Worm (Caenorhabditis elegans) whole organism, early embryonic: ENCODE results near the gene bath-7.

Experiments used
- B0310.2 ChIP-seq: sonication (generic microtip); optimal IDR thresholded peaks from 2 replicates; lab custom pipeline; 2016; ENCODE audit warnings: mild to moderate bottlenecking, missing genetic modification characterization, missing compliant biosample characterization
- F13C5.2 ChIP-seq: sonication (generic microtip); optimal IDR thresholded peaks from 2 replicates; lab custom pipeline; 2017; ENCODE audit warnings: mild to moderate bottlenecking, missing genetic modification characterization, inconsistent platforms, missing compliant biosample characterization
- aly-1 ChIP-seq: sonication (generic microtip); optimal IDR thresholded peaks from 2 replicates; lab custom pipeline; 2016; ENCODE audit warnings: missing genetic modification characterization, missing compliant biosample characterization
- ama-1 ChIP-seq: fragments of 150-350 bp; optimal IDR thresholded peaks from 2 replicates; lab custom pipeline; 2014
- ceh-13 ChIP-seq: fragments of 200-800 bp; sonication (Bioruptor generic); optimal IDR thresholded peaks from 2 replicates; lab custom pipeline; 2018; ENCODE audit warnings: mild to moderate bottlenecking, missing genetic modification characterization, missing compliant biosample characterization
- ceh-36 ChIP-seq: sonication (generic microtip); optimal IDR thresholded peaks from 2 replicates; lab custom pipeline; 2016; ENCODE audit warnings: missing genetic modification characterization, inconsistent platforms, missing compliant biosample characterization
- ets-7 ChIP-seq: sonication (generic microtip); optimal IDR thresholded peaks from 2 replicates; lab custom pipeline; 2016; ENCODE audit warnings: missing genotype, missing genetic modification characterization, missing compliant biosample characterization
- flt-1 ChIP-seq: fragments of 200-800 bp; sonication (Bioruptor generic); IDR thresholded peaks from 2 replicates; pipeline ENCODE4 v1.3.6; 2022; ENCODE audit warnings: missing genetic modification characterization, missing compliant biosample characterization
- hmbx-1 ChIP-seq: sonication (generic microtip); optimal IDR thresholded peaks from 2 replicates; lab custom pipeline; 2016; ENCODE audit warnings: mild to moderate bottlenecking, missing genetic modification characterization, missing compliant biosample characterization
- hmg-4 ChIP-seq: fragments of 200-800 bp; sonication (Bioruptor generic); optimal IDR thresholded peaks from 2 replicates; lab custom pipeline; 2018; ENCODE audit warnings: mild to moderate bottlenecking, missing genetic modification characterization, missing compliant biosample characterization
- hnd-1 ChIP-seq: sonication (generic microtip); optimal IDR thresholded peaks from 2 replicates; lab custom pipeline; 2016; ENCODE audit warnings: missing genetic modification characterization, missing compliant biosample characterization
- pes-1 ChIP-seq: fragments of 200-800 bp; sonication (Bioruptor generic); IDR thresholded peaks from 2 replicates; pipeline ENCODE4 v1.3.6; 2022; ENCODE audit warnings: missing genetic modification reagents, missing genetic modification characterization, missing compliant biosample characterization
- scrt-1 ChIP-seq: fragments of 200-800 bp; sonication (Bioruptor generic); IDR thresholded peaks from 2 replicates; pipeline ENCODE4 v1.3.6; 2022; ENCODE audit warnings: missing genetic modification characterization, missing compliant biosample characterization
- sea-1 ChIP-seq: fragments of 200-800 bp; sonication (Bioruptor generic); conservative IDR thresholded peaks from 2 replicates; pipeline ENCODE4 v1.3.6; 2022; ENCODE audit warnings: missing genetic modification characterization, missing compliant biosample characterization
- tbx-11 ChIP-seq: fragments of 200-800 bp; sonication (Bioruptor generic); IDR thresholded peaks from 2 replicates; pipeline ENCODE4 v1.3.6; 2022; ENCODE audit warnings: missing genetic modification characterization, missing compliant biosample characterization
- tbx-37 ChIP-seq: fragments of 200-800 bp; sonication (Bioruptor generic); conservative IDR thresholded peaks from 2 replicates; pipeline ENCODE4 v1.3.6; 2022; ENCODE audit warnings: missing genetic modification reagents, missing genetic modification characterization, missing compliant biosample characterization
- tra-4 ChIP-seq: sonication (generic microtip); optimal IDR thresholded peaks from 2 replicates; lab custom pipeline; 2017; ENCODE audit warnings: missing genetic modification characterization, missing compliant biosample characterization

bath-7 gene

DNA sequence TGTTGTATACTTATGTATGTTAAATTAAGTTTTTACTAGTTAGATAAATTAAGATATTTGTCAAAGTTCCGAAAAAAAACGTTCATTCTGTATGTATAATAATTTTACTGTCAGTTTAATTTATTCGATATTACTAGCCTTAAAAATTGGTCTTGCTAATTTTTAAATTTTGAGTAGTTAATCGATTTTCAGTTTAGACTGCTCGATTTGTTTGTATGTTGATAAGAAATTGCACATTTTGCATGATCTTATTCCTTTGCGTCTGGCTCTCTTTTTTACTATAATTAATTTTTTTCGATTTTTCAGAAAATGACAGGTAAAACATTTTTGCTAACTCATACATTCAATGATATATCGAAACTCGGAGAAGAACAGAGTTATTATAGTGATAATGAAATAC, 21.0 kb downstream of the bath-7 start, which contains the start of gene math-24:
TSS of gene math-24 (plus strand) at position 301 of the 400 bp plus-strand sequence.
- TF ChIP-seq hnd-1, result no peak
- TF ChIP-seq pes-1 (GFP tag; lab: Robert Waterston, UW), result no peak
- no peak for TF ChIP-seq flt-1 (GFP tag; lab: Robert Waterston, UW)
- TF ChIP-seq sea-1, result no peak
- TF ChIP-seq F13C5.2, result no peak
- TF ChIP-seq hmbx-1 (tag; lab: Kevin White, UChicago), result no peak
- TF ChIP-seq ceh-36, result no peak
- TF ChIP-seq ceh-13 (GFP tag; lab: Kevin White, UChicago), result no peak
- TF ChIP-seq tra-4 (tag; lab: Kevin White, UChicago), result no peak
- TF ChIP-seq ets-7 (tag; lab: Kevin White, UChicago), result no peak
- TF ChIP-seq aly-1 (tag; lab: Kevin White, UChicago), result no peak
- no peak for TF ChIP-seq B0310.2
- no peak for TF ChIP-seq tbx-11 (GFP tag; lab: Robert Waterston, UW)
- TF ChIP-seq tbx-37 (GFP tag; lab: Robert Waterston, UW), result no peak
- TF ChIP-seq hmg-4 (GFP tag; lab: Kevin White, UChicago), result no peak
- no peak for TF ChIP-seq scrt-1 (GFP tag; lab: Robert Waterston, UW)
- no peak for TF ChIP-seq ama-1 (lab: Kevin White, UChicago)

DNA sequence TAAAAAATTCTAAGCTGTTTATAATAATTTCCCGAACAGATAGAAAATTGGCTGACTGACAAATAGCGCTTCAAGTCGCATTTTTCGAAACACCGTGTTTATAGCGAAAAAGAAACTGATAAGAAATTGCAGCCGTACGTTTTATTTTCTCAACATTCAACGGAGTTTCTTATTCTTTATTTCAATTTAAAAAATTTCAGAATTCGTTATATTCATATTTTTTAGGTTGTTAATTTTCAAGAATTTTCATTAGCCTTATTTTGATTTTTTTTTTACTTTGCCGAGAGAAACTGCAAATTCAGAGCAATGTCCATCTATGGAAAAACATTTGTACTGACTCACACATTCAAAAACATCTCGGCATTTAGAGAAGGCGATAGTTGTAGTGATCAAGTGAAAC, 23.0 kb downstream of the bath-7 start, which contains the start of gene C46F9.6:
TSS of gene C46F9.6 (plus strand) at position 301 of the 400 bp plus-strand sequence.
- TF ChIP-seq ets-7 (tag; lab: Kevin White, UChicago) (no peak), hmbx-1 (tag; lab: Kevin White, UChicago) (no peak), F13C5.2 (no peak), scrt-1 (GFP tag; lab: Robert Waterston, UW) (no peak), tra-4 (tag; lab: Kevin White, UChicago) (no peak), ama-1 (lab: Kevin White, UChicago) (no peak), ceh-13 (GFP tag; lab: Kevin White, UChicago) (no peak), tbx-11 (GFP tag; lab: Robert Waterston, UW) (no peak), hmg-4 (GFP tag; lab: Kevin White, UChicago) (no peak), pes-1 (GFP tag; lab: Robert Waterston, UW) (no peak), sea-1 (no peak), flt-1 (GFP tag; lab: Robert Waterston, UW) (no peak), ceh-36 (no peak)

DNA sequence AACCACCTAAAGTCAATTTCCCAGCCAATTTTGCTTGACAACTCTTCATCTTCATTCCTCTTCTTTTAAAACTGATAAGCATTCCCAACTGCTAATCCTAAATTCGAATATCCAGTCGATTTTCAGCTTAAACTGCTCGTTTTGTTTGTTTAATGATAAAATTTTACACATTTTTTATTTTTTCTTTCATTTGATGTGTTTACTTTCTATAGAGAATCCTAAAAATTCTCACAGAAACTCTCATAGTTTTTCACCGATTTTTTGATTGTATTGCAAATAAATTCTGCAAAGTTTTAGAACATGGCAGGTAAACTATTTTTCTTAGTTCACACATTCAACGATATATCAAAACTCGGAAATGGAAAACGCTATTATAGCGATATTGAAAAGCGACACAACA, 25.2 kb downstream of the bath-7 start, which contains the start of gene math-25:
TSS of gene math-25 (plus strand) at position 301 of the 400 bp plus-strand sequence.
- no peak for TF ChIP-seq aly-1 (tag; lab: Kevin White, UChicago)
- no peak for TF ChIP-seq scrt-1 (GFP tag; lab: Robert Waterston, UW)
- TF ChIP-seq pes-1 (GFP tag; lab: Robert Waterston, UW), result no peak
- no peak for TF ChIP-seq hmbx-1 (tag; lab: Kevin White, UChicago)
- no peak for TF ChIP-seq tbx-37 (GFP tag; lab: Robert Waterston, UW)
- TF ChIP-seq hmg-4 (GFP tag; lab: Kevin White, UChicago), result no peak
- no peak for TF ChIP-seq F13C5.2

DNA sequence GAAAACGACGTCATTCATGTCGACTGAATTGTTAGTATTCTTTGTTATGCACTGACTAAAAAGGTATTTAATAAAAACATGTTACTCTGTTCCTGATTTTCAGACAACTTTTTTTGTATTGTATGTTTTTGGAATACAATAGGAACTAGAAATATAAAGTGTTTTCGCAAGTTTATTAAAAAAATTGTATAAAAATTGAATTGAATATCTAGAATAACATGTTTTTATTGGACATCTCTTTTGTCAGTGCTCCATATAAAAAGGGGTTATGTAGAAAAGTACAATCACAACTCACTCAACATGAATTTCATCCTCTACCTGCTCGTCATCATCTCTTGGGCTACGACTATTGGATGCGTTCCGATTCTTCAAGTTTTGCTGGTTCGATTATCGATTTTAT, 25.6 kb downstream of the bath-7 start, which contains the start of gene C46F9.5:
TSS of gene C46F9.5 (plus strand) at position 301 of the 400 bp plus-strand sequence.
- TF ChIP-seq B0310.2 (no peak), ceh-13 (GFP tag; lab: Kevin White, UChicago) (no peak)

DNA sequence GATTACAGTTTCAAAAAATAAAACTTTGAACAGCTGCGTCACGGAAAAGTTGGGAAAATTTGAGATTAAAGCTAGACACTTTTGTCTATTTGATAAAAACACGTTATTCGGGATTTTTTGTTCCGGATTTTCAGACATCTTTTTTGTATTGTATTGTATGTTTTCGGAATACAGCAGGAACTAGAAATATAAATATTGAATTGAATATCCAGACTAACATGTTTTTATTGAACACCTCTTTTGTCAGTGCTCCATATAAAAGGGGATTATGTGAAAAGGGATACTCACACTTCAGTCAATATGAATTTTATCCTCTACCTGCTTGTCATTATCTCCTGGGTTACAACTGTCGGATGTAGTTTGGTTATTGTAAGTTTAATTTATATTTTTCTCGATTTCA, 27.0 kb downstream of the bath-7 start, which contains the start of gene C16C4.1:
TSS of gene C16C4.1 (plus strand) at position 301 of the 400 bp plus-strand sequence.
- no peak for TF ChIP-seq flt-1 (GFP tag; lab: Robert Waterston, UW)

DNA sequence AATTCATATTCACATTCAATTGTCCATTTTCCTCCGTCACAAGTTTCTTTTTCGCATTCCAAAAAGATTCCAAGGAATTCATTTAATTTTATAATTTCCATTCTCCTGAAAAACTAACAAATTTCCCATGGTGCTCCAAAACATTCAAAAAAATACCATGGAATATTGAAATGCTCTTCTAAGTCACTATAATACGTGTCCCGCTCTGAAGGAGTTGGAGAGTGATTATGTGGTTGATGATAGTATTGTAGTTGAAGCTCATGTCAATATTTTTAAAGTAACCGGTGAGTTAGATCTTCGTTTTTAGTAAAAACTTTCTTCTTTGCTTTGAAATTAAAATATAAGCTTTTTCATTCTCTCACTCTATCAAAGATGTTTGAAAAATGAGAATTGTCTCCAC, 30.2 kb downstream of the bath-7 start, which contains the start of gene math-9:
TSS of gene math-9 (minus strand) at position 101 of the 400 bp plus-strand sequence.
- TF ChIP-seq tra-4 (tag; lab: Kevin White, UChicago) (no peak), pes-1 (GFP tag; lab: Robert Waterston, UW) (no peak), ceh-13 (GFP tag; lab: Kevin White, UChicago) (no peak)

DNA sequence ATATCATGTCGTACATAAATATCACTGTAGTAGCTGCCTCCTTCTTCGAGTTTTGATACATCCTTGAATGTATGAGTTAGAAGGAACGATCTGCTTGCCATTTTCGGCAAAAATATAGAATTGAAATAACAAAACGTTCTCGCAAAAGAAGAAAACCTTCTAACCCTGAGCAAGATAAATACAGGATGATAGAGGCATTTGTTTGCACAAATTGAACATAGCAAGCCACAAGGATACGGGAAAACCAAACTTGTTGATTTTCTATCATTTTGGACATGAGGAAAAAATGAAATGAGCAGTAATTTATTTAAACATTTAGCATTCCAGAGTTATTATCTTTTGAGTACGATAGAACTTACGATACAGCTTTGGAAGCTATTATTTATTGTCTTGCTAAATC, 31.8 kb downstream of the bath-7 start, which contains the start of gene math-8:
TSS of gene math-8 (minus strand) at position 101 of the 400 bp plus-strand sequence.
- TF ChIP-seq tra-4 (tag; lab: Kevin White, UChicago), result no peak
- TF ChIP-seq ets-7 (tag; lab: Kevin White, UChicago), result no peak
- no peak for TF ChIP-seq hmg-4 (GFP tag; lab: Kevin White, UChicago)
- TF ChIP-seq sea-1, result no peak
- no peak for TF ChIP-seq hnd-1
- no peak for TF ChIP-seq tbx-11 (GFP tag; lab: Robert Waterston, UW)
- no peak for TF ChIP-seq ceh-36
- no peak for TF ChIP-seq F13C5.2
- no peak for TF ChIP-seq flt-1 (GFP tag; lab: Robert Waterston, UW)
- TF ChIP-seq B0310.2, result no peak
- no peak for TF ChIP-seq hmbx-1 (tag; lab: Kevin White, UChicago)
- TF ChIP-seq scrt-1 (GFP tag; lab: Robert Waterston, UW), result no peak

DNA sequence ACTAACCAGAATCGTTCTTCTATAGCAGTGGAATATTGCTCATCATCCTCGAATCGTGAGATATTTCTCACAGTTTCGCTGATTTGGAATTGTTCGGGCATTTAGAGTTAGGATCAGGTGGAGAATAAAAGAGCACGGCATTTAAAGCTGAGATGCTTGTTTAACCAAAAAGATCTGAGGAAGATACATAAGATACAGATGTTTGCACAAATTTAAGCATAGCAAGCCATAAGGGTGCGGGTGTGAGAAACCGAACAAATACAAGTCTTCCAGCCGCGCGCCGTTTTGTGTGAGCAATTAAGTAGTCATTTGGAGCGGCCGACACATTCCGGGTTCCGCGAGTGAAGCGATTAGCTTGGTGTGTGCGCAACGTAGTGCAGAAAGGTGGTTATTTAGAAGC, 34.5 kb downstream of the bath-7 start, which contains the start of gene math-7:
TSS of gene math-7 (minus strand) at position 101 of the 400 bp plus-strand sequence.
- TF ChIP-seq B0310.2 (no peak), hmg-4 (GFP tag; lab: Kevin White, UChicago) (no peak), aly-1 (tag; lab: Kevin White, UChicago) (no peak), tra-4 (tag; lab: Kevin White, UChicago) (no peak), tbx-37 (GFP tag; lab: Robert Waterston, UW) (no peak), ceh-36 (no peak), sea-1 (no peak), flt-1 (GFP tag; lab: Robert Waterston, UW) (no peak), ama-1 (lab: Kevin White, UChicago) (no peak), pes-1 (GFP tag; lab: Robert Waterston, UW) (no peak), scrt-1 (GFP tag; lab: Robert Waterston, UW) (no peak), tbx-11 (GFP tag; lab: Robert Waterston, UW) (no peak), F13C5.2 (no peak), ets-7 (tag; lab: Kevin White, UChicago) (no peak)
